Worm (Caenorhabditis elegans) whole organism, L1 larva: ENCODE data around the gene R12C12.6.
A peak's percentile ranks its signal among the peaks of the same experiment; 100 is the strongest.

Experiments used
- C04F5.9 ChIP-seq: sonication (generic microtip); optimal IDR thresholded peaks from 2 replicates; lab custom pipeline; 2016; ENCODE audit warnings: missing genetic modification characterization, missing compliant biosample characterization
- C16A3.4 ChIP-seq: fragments of 150-350 bp; optimal IDR thresholded peaks from 2 replicates; lab custom pipeline; 2014; ENCODE audit warnings: missing biosample characterization, missing genetic modification characterization
- aha-1 ChIP-seq: fragments of 150-350 bp; optimal IDR thresholded peaks from 2 replicates; lab custom pipeline; 2014; ENCODE audit warnings: missing biosample characterization, missing genetic modification characterization
- ama-1 ChIP-seq: fragments of 150-350 bp; optimal IDR thresholded peaks from 2 replicates; lab custom pipeline; 2014
- blmp-1 ChIP-seq: fragments of 150-350 bp; optimal IDR thresholded peaks from 2 replicates; lab custom pipeline; 2014; ENCODE audit warnings: missing biosample characterization, missing genetic modification characterization
- ceh-8 ChIP-seq: fragments of 200-800 bp; sonication (Bioruptor generic); optimal IDR thresholded peaks from 2 replicates; lab custom pipeline; 2018; ENCODE audit warnings: mild to moderate bottlenecking, missing genetic modification characterization, moderate library complexity, missing compliant biosample characterization
- ces-1 ChIP-seq: fragments of 150-350 bp; optimal IDR thresholded peaks from 2 replicates; lab custom pipeline; 2014; ENCODE audit warnings: missing biosample characterization, missing genetic modification reagents, missing genetic modification characterization
- dpl-1 ChIP-seq, 3 experiments: fragments of 150-350 bp in 2 of 3; sonication (generic microtip) in 1 of 3; optimal IDR thresholded peaks; 2 replicates each; lab custom pipeline; 2014 to 2017; ENCODE audit warnings: missing biosample characterization in 3 of 3, missing genetic modification characterization in 3 of 3, missing genetic modification reagents in 3 of 3
- dsc-1 ChIP-seq: sonication (generic microtip); optimal IDR thresholded peaks from 2 replicates; lab custom pipeline; 2016; ENCODE audit warnings: mild to moderate bottlenecking, missing genetic modification characterization, missing compliant biosample characterization
- efl-1 ChIP-seq, 4 experiments: fragments of 150-350 bp; optimal IDR thresholded peaks in 3 of 4; peaks in 1 of 4; 1 replicate in 1 of 4; 2 replicates in 3 of 4; lab custom pipeline; 2014; ENCODE audit warnings: missing biosample characterization in 2 of 4, missing genetic modification characterization in 2 of 4, missing genetic modification reagents in 2 of 4
- egl-13 ChIP-seq: sonication (generic microtip); optimal IDR thresholded peaks from 2 replicates; lab custom pipeline; 2016; ENCODE audit warnings: missing genotype, missing genetic modification reagents, missing genetic modification characterization, missing compliant biosample characterization
- egl-27 ChIP-seq, 2 experiments: fragments of 150-350 bp in 1 of 2; sonication (generic microtip); optimal IDR thresholded peaks; 3 replicates each; lab custom pipeline; 2017 to 2018; ENCODE audit warnings: missing biosample characterization in 2 of 2, missing genetic modification characterization in 2 of 2, missing genetic modification reagents in 2 of 2
- grh-1 ChIP-seq: fragments of 200-800 bp; sonication (Bioruptor generic); IDR thresholded peaks from 2 replicates; pipeline ENCODE4 v1.3.6; 2022; ENCODE audit warnings: missing genetic modification reagents, missing genetic modification characterization, missing compliant biosample characterization
- hlh-4 ChIP-seq: sonication (generic microtip); optimal IDR thresholded peaks from 2 replicates; lab custom pipeline; 2016; ENCODE audit warnings: mild to moderate bottlenecking, missing genetic modification characterization, missing compliant biosample characterization
- irx-1 ChIP-seq: sonication (generic microtip); optimal IDR thresholded peaks from 2 replicates; lab custom pipeline; 2016; ENCODE audit warnings: missing genetic modification characterization, missing compliant biosample characterization
- lin-15B ChIP-seq: fragments of 150-350 bp; sonication (generic microtip); optimal IDR thresholded peaks from 3 replicates; lab custom pipeline; 2014; ENCODE audit warnings: missing biosample characterization, missing genetic modification characterization
- lin-35 ChIP-seq, 2 experiments: fragments of 150-350 bp; optimal IDR thresholded peaks; 2 replicates each; lab custom pipeline; 2014; ENCODE audit warnings: missing biosample characterization in 2 of 2, missing genetic modification characterization in 2 of 2, missing genetic modification reagents in 2 of 2
- lin-39 ChIP-seq: fragments of 150-350 bp; optimal IDR thresholded peaks from 2 replicates; lab custom pipeline; 2014; ENCODE audit warnings: missing biosample characterization, missing genetic modification reagents, missing genetic modification characterization
- lir-3 ChIP-seq: sonication (generic microtip); optimal IDR thresholded peaks from 2 replicates; lab custom pipeline; 2016; ENCODE audit warnings: mild to moderate bottlenecking, missing genetic modification characterization, moderate library complexity, missing compliant biosample characterization; ENCODE audit not compliant: poor library complexity
- lsy-2 ChIP-seq, 2 experiments: fragments of 150-350 bp; optimal IDR thresholded peaks; 2 replicates each; lab custom pipeline; 2014; ENCODE audit warnings: missing biosample characterization in 2 of 2, missing genetic modification characterization in 2 of 2
- mab-9 ChIP-seq: fragments of 200-800 bp; sonication (Bioruptor generic); IDR thresholded peaks from 2 replicates; pipeline ENCODE4 v1.3.6; 2022; ENCODE audit warnings: missing genetic modification reagents, missing genetic modification characterization, missing compliant biosample characterization
- mdl-1 ChIP-seq, 2 experiments: fragments of 150-350 bp; optimal IDR thresholded peaks; 2 replicates each; lab custom pipeline; 2014 to 2017; ENCODE audit warnings: missing biosample characterization in 2 of 2, missing genetic modification characterization in 2 of 2, inconsistent platforms in 1 of 2
- mep-1 ChIP-seq: fragments of 150-350 bp; optimal IDR thresholded peaks from 2 replicates; lab custom pipeline; 2014; ENCODE audit warnings: missing biosample characterization, missing genetic modification characterization
- nhr-11 ChIP-seq: fragments of 150-350 bp; optimal IDR thresholded peaks from 2 replicates; lab custom pipeline; 2014; ENCODE audit warnings: missing biosample characterization, missing genetic modification characterization
- nhr-20 ChIP-seq: sonication (generic microtip); optimal IDR thresholded peaks from 2 replicates; lab custom pipeline; 2016; ENCODE audit warnings: mild to moderate bottlenecking, missing genetic modification characterization, missing compliant biosample characterization
- nhr-47 ChIP-seq: sonication (generic microtip); optimal IDR thresholded peaks from 2 replicates; lab custom pipeline; 2016; ENCODE audit warnings: mild to moderate bottlenecking, missing genetic modification characterization, moderate library complexity, missing compliant biosample characterization
- nhr-71 ChIP-seq: sonication (generic microtip); optimal IDR thresholded peaks from 2 replicates; lab custom pipeline; 2016; ENCODE audit warnings: mild to moderate bottlenecking, missing genetic modification characterization, moderate library complexity, missing compliant biosample characterization
- nhr-76 ChIP-seq: sonication (generic microtip); optimal IDR thresholded peaks from 2 replicates; lab custom pipeline; 2017; ENCODE audit warnings: missing biosample characterization, missing genetic modification characterization
- nhr-77 ChIP-seq: fragments of 150-350 bp; optimal IDR thresholded peaks from 2 replicates; lab custom pipeline; 2014; ENCODE audit warnings: missing biosample characterization, missing genetic modification characterization
- nhr-90 ChIP-seq: sonication (generic microtip); optimal IDR thresholded peaks from 2 replicates; lab custom pipeline; 2016; ENCODE audit warnings: mild to moderate bottlenecking, missing genetic modification characterization, missing compliant biosample characterization; ENCODE audit not compliant: poor library complexity
- pag-3 ChIP-seq: sonication (generic microtip); optimal IDR thresholded peaks from 2 replicates; lab custom pipeline; 2017; ENCODE audit warnings: missing genetic modification characterization, mild to moderate bottlenecking, missing compliant biosample characterization, antibody characterized with exemption, borderline replicate concordance; ENCODE audit not compliant: insufficient read depth
- pqm-1 ChIP-seq: sonication (generic microtip); optimal IDR thresholded peaks from 3 replicates; lab custom pipeline; 2017; ENCODE audit warnings: missing biosample characterization, missing genetic modification characterization
- rnt-1 ChIP-seq: sonication (generic microtip); optimal IDR thresholded peaks from 2 replicates; lab custom pipeline; 2016; ENCODE audit warnings: mild to moderate bottlenecking, missing genetic modification characterization, moderate library complexity, missing compliant biosample characterization
- skn-1 ChIP-seq: fragments of 150-350 bp; optimal IDR thresholded peaks from 2 replicates; lab custom pipeline; 2014; ENCODE audit warnings: missing biosample characterization, missing genetic modification characterization
- snu-23 ChIP-seq: sonication (generic microtip); optimal IDR thresholded peaks from 2 replicates; lab custom pipeline; 2016; ENCODE audit warnings: missing genetic modification characterization, missing compliant biosample characterization
- swsn-7 ChIP-seq: sonication (generic microtip); optimal IDR thresholded peaks from 2 replicates; lab custom pipeline; 2016; ENCODE audit warnings: missing genetic modification characterization, missing compliant biosample characterization
- tbx-2 ChIP-seq: sonication (generic microtip); optimal IDR thresholded peaks from 2 replicates; lab custom pipeline; 2016; ENCODE audit warnings: missing genetic modification characterization, missing compliant biosample characterization
- tlp-1 ChIP-seq: fragments of 150-350 bp; optimal IDR thresholded peaks from 2 replicates; lab custom pipeline; 2014; ENCODE audit warnings: missing biosample characterization, missing genetic modification characterization
- unc-130 ChIP-seq: fragments of 150-350 bp; optimal IDR thresholded peaks from 2 replicates; lab custom pipeline; 2017; ENCODE audit warnings: missing biosample characterization, missing genetic modification characterization, inconsistent platforms
- unc-62 ChIP-seq: fragments of 150-350 bp; optimal IDR thresholded peaks from 2 replicates; lab custom pipeline; 2014; ENCODE audit warnings: missing biosample characterization, missing genetic modification reagents, missing genetic modification characterization
- unc-86 ChIP-seq: sonication (generic microtip); optimal IDR thresholded peaks from 2 replicates; lab custom pipeline; 2016; ENCODE audit warnings: missing genetic modification characterization, missing compliant biosample characterization
- unc-98 ChIP-seq: fragments of 200-800 bp; sonication (Bioruptor generic); IDR thresholded peaks from 2 replicates; pipeline ENCODE4 v1.3.6; 2022; ENCODE audit warnings: missing genetic modification characterization, missing compliant biosample characterization
- xbp-1 ChIP-seq: sonication (generic microtip); optimal IDR thresholded peaks from 2 replicates; lab custom pipeline; 2016; ENCODE audit warnings: missing genetic modification characterization, missing compliant biosample characterization
- zag-1 ChIP-seq: fragments of 150-350 bp; optimal IDR thresholded peaks from 2 replicates; lab custom pipeline; 2014; ENCODE audit warnings: missing biosample characterization, missing genetic modification characterization
- ztf-11 ChIP-seq, 2 experiments: sonication (generic microtip); optimal IDR thresholded peaks; 2 replicates each; lab custom pipeline; 2016 to 2017; ENCODE audit warnings: missing genetic modification characterization in 2 of 2, missing biosample characterization in 1 of 2, missing compliant biosample characterization in 1 of 2

The R12C12.6 gene

ce11 chrII:6061495-6061894 is 13.8 kb upstream of the R12C12.6 start (continued):
- TF ChIP-seq pag-3 (tag; lab: Kevin White, UChicago), result no peak
- peak; percentile 98 to 99 for TF ChIP-seq efl-1 (optimal IDR thresholded peaks at IDR 0.05; lab: Kevin White, UChicago)
- TF ChIP-seq efl-1 (GFP tag; optimal IDR thresholded peaks at IDR 0.05 in 1 of 2; lab: Kevin White, UChicago), result peak; percentile 97 to 100
- TF ChIP-seq lin-39 (tag; lab: Kevin White, UChicago), result peak; percentile 85
- no peak for TF ChIP-seq zag-1 (tag; lab: Kevin White, UChicago)
- peak; percentile 94 for TF ChIP-seq nhr-47 (tag; lab: Kevin White, UChicago)
- peak; percentile 92 for TF ChIP-seq swsn-7
- TF ChIP-seq unc-98 (GFP tag; lab: Robert Waterston, UW), result peak; percentile 74
- no peak for TF ChIP-seq nhr-76 (tag; lab: Kevin White, UChicago)
- TF ChIP-seq unc-62 (GFP tag; lab: Kevin White, UChicago), result no peak
- TF ChIP-seq pqm-1 (tag; lab: Kevin White, UChicago), result no peak
- peak; percentile 63 for TF ChIP-seq lin-15B (tag; lab: Kevin White, UChicago)
- peak; percentile 86 for TF ChIP-seq mep-1
- TF ChIP-seq ama-1 (lab: Kevin White, UChicago), result no peak
- TF ChIP-seq nhr-71 (tag; lab: Kevin White, UChicago), result peak; percentile 95
- TF ChIP-seq nhr-77 (tag; lab: Kevin White, UChicago), result no peak
- peak in 1 of 2 experiments; percentile 62 for TF ChIP-seq mdl-1 (tag; optimal IDR thresholded peaks at IDR 0.05; lab: Kevin White, UChicago)
- TF ChIP-seq nhr-90 (tag; lab: Kevin White, UChicago), result peak; percentile 97
- peak in 1 of 2 experiments; percentile 98 for TF ChIP-seq ztf-11 (tag; optimal IDR thresholded peaks at IDR 0.05; lab: Kevin White, UChicago)
- TF ChIP-seq unc-86, result peak; percentile 79
- TF ChIP-seq nhr-11 (tag; lab: Kevin White, UChicago), result peak; percentile 49
- TF ChIP-seq hlh-4 (tag; lab: Kevin White, UChicago), result peak; percentile 81
- peak; percentile 97 for TF ChIP-seq egl-13
- TF ChIP-seq dsc-1 (tag; lab: Kevin White, UChicago), result peak; percentile 97
- TF ChIP-seq tlp-1 (tag; lab: Kevin White, UChicago), result no peak
- TF ChIP-seq mab-9 (GFP tag; lab: Robert Waterston, UW), result peak; percentile 67; the same call in 1 of the 2 replicates
- TF ChIP-seq ces-1 (GFP tag; lab: Kevin White, UChicago), result no peak
- peak; percentile 56 for TF ChIP-seq blmp-1
- TF ChIP-seq egl-27 (tag; optimal IDR thresholded peaks at IDR 0.05; lab: Kevin White, UChicago), result no peak
- peak; percentile 93 for TF ChIP-seq tbx-2 (tag; lab: Kevin White, UChicago)
- TF ChIP-seq skn-1 (tag; lab: Kevin White, UChicago), result peak; percentile 71
- peak; percentile 98 for TF ChIP-seq lir-3
- TF ChIP-seq aha-1 (tag; lab: Kevin White, UChicago), result no peak

- no peak for TF ChIP-seq C04F5.9 (tag; lab: Kevin White, UChicago)
- peak in 1 of 2 experiments; percentile 45 for TF ChIP-seq lsy-2 (tag; optimal IDR thresholded peaks at IDR 0.05; lab: Kevin White, UChicago)
- peak; percentile 40 for TF ChIP-seq C16A3.4
- TF ChIP-seq rnt-1 (tag; lab: Kevin White, UChicago), result peak; percentile 3
- peak in 1 of 2 experiments; percentile 66 for TF ChIP-seq lin-35 (GFP tag; optimal IDR thresholded peaks at IDR 0.05; lab: Kevin White, UChicago)
- TF ChIP-seq xbp-1 (tag; lab: Kevin White, UChicago), result no peak
- TF ChIP-seq snu-23 (GFP tag; lab: Kevin White, UChicago), result peak; percentile 5
- peak; percentile 3 for TF ChIP-seq nhr-20
- TF ChIP-seq grh-1, result no peak
- no peak for TF ChIP-seq ceh-8 (GFP tag; lab: Kevin White, UChicago)
- TF ChIP-seq irx-1 (tag; lab: Kevin White, UChicago), result no peak
- TF ChIP-seq aha-1 (tag; lab: Kevin White, UChicago), result no peak
- no peak for TF ChIP-seq egl-27 (tag; optimal IDR thresholded peaks at IDR 0.05; lab: Kevin White, UChicago)
- TF ChIP-seq efl-1 (optimal IDR thresholded peaks at IDR 0.05; lab: Kevin White, UChicago), result peak; percentile 41 to 53
- peak; percentile 17 to 88 for TF ChIP-seq efl-1 (GFP tag; optimal IDR thresholded peaks at IDR 0.05 in 1 of 2; lab: Kevin White, UChicago)
- peak; percentile 17 for TF ChIP-seq blmp-1
- TF ChIP-seq tlp-1 (tag; lab: Kevin White, UChicago), result no peak
- no peak for TF ChIP-seq unc-130 (tag; lab: Kevin White, UChicago)
- TF ChIP-seq dpl-1 (GFP tag; optimal IDR thresholded peaks at IDR 0.05; lab: Kevin White, UChicago), result peak; percentile 9 to 55 (median 29)
Measured at ce11 chrII:6055927-6056326, 8.3 kb upstream of the R12C12.6 start, which contains the start of gene R12C12.7. R12C12.7 (minus strand) TSS chrII:6055985.
